Worm (Caenorhabditis elegans): ENCODE measurements around the gene srh-272.

The srh-272 gene

ce11 chrV:2871754-2872504 lies 8.8 kb downstream of the srh-272 start:
- TF ChIP-seq hlh-17 (GFP tag; optimal IDR thresholded peaks at IDR 0.05; ENCODE audit: borderline replicate concordance), result no peak
- TF ChIP-seq elt-2 (tag; optimal IDR thresholded peaks at IDR 0.05), result no peak
- TF ChIP-seq nhr-28 (tag; optimal IDR thresholded peaks at IDR 0.05), result no peak
- TF ChIP-seq nhr-237 (tag; optimal IDR thresholded peaks at IDR 0.05), result no peak
- TF ChIP-seq sox-4 (tag; optimal IDR thresholded peaks at IDR 0.05), result no peak
- TF ChIP-seq nhr-71 (tag; optimal IDR thresholded peaks at IDR 0.05), result no peak
- no peak for TF ChIP-seq nhr-90 (tag; optimal IDR thresholded peaks at IDR 0.05; ENCODE audit: poor library complexity)
- TF ChIP-seq pqm-1 (tag; optimal IDR thresholded peaks at IDR 0.05), result no peak

ce11 chrV:2872947-2873346 lies 9.8 kb downstream of the srh-272 start:
- TF ChIP-seq pax-3 (tag; optimal IDR thresholded peaks at IDR 0.05) (no peak), sup-37 (GFP tag; optimal IDR thresholded peaks at IDR 0.05) (no peak), sptf-1 (tag; optimal IDR thresholded peaks at IDR 0.05) (no peak), rnt-1 (tag; optimal IDR thresholded peaks at IDR 0.05) (no peak), C04F5.9 (tag; optimal IDR thresholded peaks at IDR 0.05) (no peak), mdl-1 (tag; optimal IDR thresholded peaks at IDR 0.05) (no peak), Y116A8C.19 (tag; optimal IDR thresholded peaks at IDR 0.05; ENCODE audit: borderline replicate concordance) (no peak), snpc-4 (tag; optimal IDR thresholded peaks at IDR 0.05) (no peak), aha-1 (tag; optimal IDR thresholded peaks at IDR 0.05) (no peak), efl-1 (optimal IDR thresholded peaks at IDR 0.05) (no peak), efl-1 (GFP tag; optimal IDR thresholded peaks at IDR 0.05 in 1 of 2) (no peak), fos-1 (tag; optimal IDR thresholded peaks at IDR 0.05) (no peak), lsy-2 (tag; optimal IDR thresholded peaks at IDR 0.05) (no peak), hlh-4 (tag; optimal IDR thresholded peaks at IDR 0.05) (no peak), tlp-1 (tag; optimal IDR thresholded peaks at IDR 0.05) (no peak), nhr-85 (tag) (no peak), nhr-20 (tag; optimal IDR thresholded peaks at IDR 0.05) (no peak), ceh-82 (tag; optimal IDR thresholded peaks at IDR 0.05) (no peak)

DNA sequence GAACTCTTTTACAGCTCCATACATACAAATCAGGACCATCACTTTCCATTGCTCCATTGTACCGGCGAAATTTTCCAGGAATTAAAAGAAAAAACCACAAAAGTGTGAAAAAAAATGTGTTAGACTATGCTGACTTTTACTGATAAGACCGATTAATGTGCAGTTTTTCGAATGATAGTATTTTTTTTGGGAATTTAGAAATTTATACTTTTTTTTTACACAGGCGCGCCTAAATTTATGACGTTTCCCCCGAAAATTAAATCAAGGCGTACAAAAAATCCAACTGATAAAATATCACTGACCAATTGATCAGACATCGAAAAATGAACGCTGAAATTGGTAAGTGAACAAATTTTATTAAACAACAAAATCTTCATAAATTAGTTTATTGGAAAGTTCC lies 12.3 kb downstream of the srh-272 start, which contains the start of gene folt-2:
Gene folt-2, minus strand, starts transcription at position 179 of the 400 bp plus-strand sequence.
- TF ChIP-seq ztf-11 (tag; optimal IDR thresholded peaks at IDR 0.05) (no peak), lin-13 (GFP tag; optimal IDR thresholded peaks at IDR 0.05) (no peak), fos-1 (tag; optimal IDR thresholded peaks at IDR 0.05) (no peak), ama-1 (optimal IDR thresholded peaks at IDR 0.05) (no peak), aly-2 (tag; optimal IDR thresholded peaks at IDR 0.05) (no peak), mef-2 (tag; optimal IDR thresholded peaks at IDR 0.05) (no peak), efl-1 (optimal IDR thresholded peaks at IDR 0.05) (no peak), efl-1 (GFP tag; optimal IDR thresholded peaks at IDR 0.05 in 1 of 2) (peak in 1 of 2 experiments; percentile 22), nhr-76 (tag; optimal IDR thresholded peaks at IDR 0.05) (no peak), efl-3 (GFP tag; optimal IDR thresholded peaks at IDR 0.05) (no peak), nhr-71 (tag; optimal IDR thresholded peaks at IDR 0.05) (peak; percentile 10), ceh-8 (GFP tag; optimal IDR thresholded peaks at IDR 0.05) (no peak), sup-37 (GFP tag; optimal IDR thresholded peaks at IDR 0.05) (no peak), ztf-4 (tag; optimal IDR thresholded peaks at IDR 0.05) (no peak), xbp-1 (tag; optimal IDR thresholded peaks at IDR 0.05) (no peak), elt-2 (tag; optimal IDR thresholded peaks at IDR 0.05) (peak; percentile 50), nhr-28 (tag; optimal IDR thresholded peaks at IDR 0.05) (no peak), mdl-1 (tag; optimal IDR thresholded peaks at IDR 0.05) (no peak), snpc-4 (tag; optimal IDR thresholded peaks at IDR 0.05) (no peak)

DNA sequence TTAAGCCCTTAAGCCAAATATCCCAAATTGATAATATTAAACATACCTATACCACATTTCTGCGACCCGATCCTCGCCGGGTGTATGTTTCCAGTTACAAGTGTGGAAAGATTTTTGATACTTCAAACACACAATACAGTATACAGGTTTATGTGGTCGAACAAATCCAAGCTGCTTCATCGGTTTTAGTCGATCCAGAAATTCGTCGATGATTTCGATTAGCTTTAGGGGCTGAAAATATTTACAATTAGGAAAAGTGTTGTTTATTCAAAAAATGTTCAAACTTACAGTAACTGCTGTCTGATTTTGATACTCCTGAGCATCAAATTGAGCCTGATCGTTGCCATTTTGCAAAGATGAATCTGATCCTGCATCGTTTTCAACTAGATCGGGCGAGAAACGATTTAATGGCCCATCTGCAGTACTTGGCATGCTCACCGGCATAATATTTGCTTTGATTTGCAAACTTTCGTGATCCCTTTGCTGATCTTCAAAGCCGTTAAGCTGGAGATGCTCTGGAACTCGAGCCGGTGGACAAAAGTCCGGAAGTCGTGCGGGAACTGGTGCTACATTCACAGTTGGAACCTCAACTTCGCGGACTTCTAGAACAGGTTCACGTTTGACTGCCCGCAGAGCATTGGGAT lies 13.2 kb downstream of the srh-272 start:
- TF ChIP-seq efl-1 (optimal IDR thresholded peaks at IDR 0.05) (no peak), efl-1 (GFP tag; optimal IDR thresholded peaks at IDR 0.05 in 1 of 2) (peak in 1 of 2 experiments; percentile 15), mef-2 (tag; optimal IDR thresholded peaks at IDR 0.05) (no peak)
